Fruit fly (Drosophila melanogaster) whole organism, embryonic: Measurements from ENCODE around the gene Nup43.

Experiments used
- Bdp1 ChIP-seq: fragments of 200-800 bp; sonication (Bioruptor generic); optimal IDR thresholded peaks from 3 replicates; lab custom pipeline; 2016; ENCODE audit warnings: missing biosample characterization, missing genetic modification characterization
- Blimp-1 ChIP-seq: fragments of 200-800 bp; sonication (Bioruptor generic); optimal IDR thresholded peaks from 3 replicates; lab custom pipeline; 2018; ENCODE audit warnings: missing biosample characterization, missing genetic modification characterization, mild to moderate bottlenecking, moderate library complexity, missing genetic modification reagents
- C15 ChIP-seq: fragments of 200-800 bp; sonication (Bioruptor generic); IDR thresholded peaks from 3 replicates; pipeline ENCODE4 v1.3.6; 2022; ENCODE audit warnings: missing biosample characterization, missing genetic modification characterization
- CG10959 ChIP-seq: fragments of 200-800 bp; sonication (Bioruptor generic); IDR thresholded peaks from 2 replicates; pipeline ENCODE4 v1.3.6; 2022; ENCODE audit warnings: missing biosample characterization, missing genetic modification characterization
- CG11456 ChIP-seq: fragments of 200-800 bp; sonication (Bioruptor generic); IDR thresholded peaks from 3 replicates; pipeline ENCODE4 v1.3.6; 2022; ENCODE audit warnings: missing biosample characterization, missing genetic modification characterization
- CG13296 ChIP-seq: fragments of 200-800 bp; sonication (Bioruptor generic); optimal IDR thresholded peaks from 3 replicates; lab custom pipeline; 2018; ENCODE audit warnings: missing biosample characterization, mild to moderate bottlenecking, missing genetic modification characterization
- CG13894 ChIP-seq: fragments of 200-800 bp; sonication (Bioruptor generic); optimal IDR thresholded peaks from 3 replicates; lab custom pipeline; 2018; ENCODE audit warnings: missing biosample characterization, mild to moderate bottlenecking, missing genetic modification characterization, moderate library complexity
- CG16815 ChIP-seq: fragments of 200-800 bp; sonication (Bioruptor generic); optimal IDR thresholded peaks from 3 replicates; lab custom pipeline; 2017; ENCODE audit warnings: missing biosample characterization, mild to moderate bottlenecking, missing genetic modification characterization
- CG17359 ChIP-seq: fragments of 200-800 bp; sonication (Bioruptor generic); optimal IDR thresholded peaks from 3 replicates; lab custom pipeline; 2018; ENCODE audit warnings: missing biosample characterization, mild to moderate bottlenecking, missing genetic modification characterization, moderate library complexity
- CG2889 ChIP-seq: fragments of 200-800 bp; sonication (Bioruptor generic); IDR thresholded peaks from 3 replicates; pipeline ENCODE4 v1.3.6; 2022; ENCODE audit warnings: missing biosample characterization, missing genetic modification characterization
- CG5180 ChIP-seq: fragments of 200-800 bp; sonication (Bioruptor generic); optimal IDR thresholded peaks from 3 replicates; lab custom pipeline; 2017; ENCODE audit warnings: missing biosample characterization, missing genetic modification characterization, mild to moderate bottlenecking, moderate library complexity, missing genetic modification reagents
- CTCF ChIP-seq: fragments of 200-800 bp; sonication (Bioruptor generic); optimal IDR thresholded peaks from 2 replicates; lab custom pipeline; 2017; ENCODE audit warnings: missing biosample characterization, mild to moderate bottlenecking, missing genetic modification characterization, moderate library complexity
- CkIIα-i1 ChIP-seq: fragments of 200-800 bp; sonication (Bioruptor generic); IDR thresholded peaks from 2 replicates; pipeline ENCODE4 v1.3.6; 2022; ENCODE audit warnings: missing biosample characterization, missing genetic modification characterization
- CrebB ChIP-seq: fragments of 200-800 bp; sonication (Bioruptor generic); optimal IDR thresholded peaks from 3 replicates; lab custom pipeline; 2018; ENCODE audit warnings: missing biosample characterization, mild to moderate bottlenecking, missing genetic modification characterization
- Dek ChIP-seq: fragments of 200-800 bp; sonication (Bioruptor generic); optimal IDR thresholded peaks from 3 replicates; lab custom pipeline; 2019; ENCODE audit warnings: missing biosample characterization, mild to moderate bottlenecking, missing genetic modification characterization, moderate library complexity
- Elba2 ChIP-seq: fragments of 200-800 bp; sonication (Bioruptor generic); optimal IDR thresholded peaks from 3 replicates; lab custom pipeline; 2016; ENCODE audit warnings: missing biosample characterization, missing genetic modification characterization
- H15 ChIP-seq: fragments of 200-800 bp; sonication (Bioruptor generic); IDR thresholded peaks from 3 replicates; pipeline ENCODE4 v1.3.6; 2022; ENCODE audit warnings: missing biosample characterization, missing genetic modification characterization
- HLH3B ChIP-seq: fragments of 200-800 bp; sonication (Bioruptor generic); IDR thresholded peaks from 2 replicates; pipeline ENCODE4 v1.3.6; 2022; ENCODE audit warnings: missing biosample characterization, missing genetic modification characterization
- HmgD ChIP-seq: fragments of 200-800 bp; sonication (Bioruptor generic); optimal IDR thresholded peaks from 3 replicates; lab custom pipeline; 2016; ENCODE audit warnings: missing biosample characterization, missing genetic modification characterization
- Lhr ChIP-seq: fragments of 200-800 bp; sonication (Bioruptor generic); optimal IDR thresholded peaks from 3 replicates; lab custom pipeline; 2017; ENCODE audit warnings: mild to moderate bottlenecking, missing biosample characterization, missing genetic modification reagents, missing genetic modification characterization
- Lpt ChIP-seq: fragments of >200 bp; optimal IDR thresholded peaks from 2 replicates; lab custom pipeline; 2018; ENCODE audit warnings: missing biosample characterization, missing genetic modification characterization
- MTF-1 ChIP-seq: fragments of 200-800 bp; sonication (Bioruptor generic); optimal IDR thresholded peaks from 2 replicates; lab custom pipeline; 2018; ENCODE audit warnings: missing biosample characterization, mild to moderate bottlenecking, missing genetic modification characterization, borderline replicate concordance
- Meics ChIP-seq: fragments of 200-800 bp; sonication (Bioruptor generic); optimal IDR thresholded peaks from 2 replicates; lab custom pipeline; 2017; ENCODE audit warnings: missing biosample characterization, mild to moderate bottlenecking, missing genetic modification characterization
- NfI ChIP-seq: fragments of 200-800 bp; sonication (Bioruptor generic); optimal IDR thresholded peaks from 3 replicates; lab custom pipeline; 2018; ENCODE audit warnings: missing biosample characterization, mild to moderate bottlenecking, missing genetic modification characterization, moderate library complexity
- Poxn ChIP-seq: fragments of 200-800 bp; sonication (Bioruptor generic); IDR thresholded peaks from 2 replicates; pipeline ENCODE4 v1.3.6; 2022; ENCODE audit warnings: missing biosample characterization, missing genetic modification characterization
- Rx ChIP-seq: fragments of 200-800 bp; sonication (Bioruptor generic); IDR thresholded peaks from 2 replicates; pipeline ENCODE4 v1.3.6; 2022; ENCODE audit warnings: missing biosample characterization, missing genetic modification characterization
- Sry-β ChIP-seq: fragments of 200-800 bp; sonication (Bioruptor generic); optimal IDR thresholded peaks from 2 replicates; lab custom pipeline; 2018; ENCODE audit warnings: missing biosample characterization, mild to moderate bottlenecking, missing genetic modification characterization, moderate library complexity
- Stat92E ChIP-seq, 3 experiments: fragments of >200 bp in 2 of 3; fragments of 200-800 bp in 1 of 3; sonication (Bioruptor generic) in 1 of 3; optimal IDR thresholded peaks; 2 replicates each; lab custom pipeline; 2017 to 2019; ENCODE audit warnings: missing biosample characterization in 3 of 3, missing genetic modification characterization in 3 of 3, mild to moderate bottlenecking in 1 of 3, moderate library complexity in 1 of 3
- TFAM ChIP-seq: fragments of 200-800 bp; sonication (Bioruptor generic); optimal IDR thresholded peaks from 2 replicates; lab custom pipeline; 2017; ENCODE audit warnings: missing biosample characterization, missing genetic modification characterization, inconsistent platforms
- Xbp1 ChIP-seq: fragments of 200-800 bp; sonication (Bioruptor generic); optimal IDR thresholded peaks from 3 replicates; lab custom pipeline; 2016; ENCODE audit warnings: missing biosample characterization, mild to moderate bottlenecking, missing genetic modification characterization
- abd-A ChIP-seq: fragments of 200-800 bp; sonication (Bioruptor generic); optimal IDR thresholded peaks from 3 replicates; lab custom pipeline; 2019; ENCODE audit warnings: missing biosample characterization, mild to moderate bottlenecking, missing genetic modification characterization, moderate library complexity
- aop ChIP-seq: fragments of 200-800 bp; sonication (Bioruptor generic); IDR thresholded peaks from 2 replicates; pipeline ENCODE4 v1.3.6; 2022; ENCODE audit warnings: missing biosample characterization, missing genetic modification characterization
- bowl ChIP-seq: fragments of 200-800 bp; sonication (Bioruptor generic); IDR thresholded peaks from 2 replicates; pipeline ENCODE4 v1.3.6; 2022; ENCODE audit warnings: missing biosample characterization, missing genetic modification characterization
- emc ChIP-seq: fragments of 200-800 bp; sonication (Bioruptor generic); optimal IDR thresholded peaks from 2 replicates; lab custom pipeline; 2016; ENCODE audit warnings: missing biosample characterization, missing genetic modification characterization
- exex ChIP-seq: fragments of 200-800 bp; sonication (Bioruptor generic); optimal IDR thresholded peaks from 4 replicates; lab custom pipeline; 2018; ENCODE audit warnings: missing biosample characterization, mild to moderate bottlenecking, missing genetic modification characterization, moderate library complexity
- fd3F ChIP-seq: fragments of 200-800 bp; sonication (Bioruptor generic); optimal IDR thresholded peaks from 2 replicates; lab custom pipeline; 2018; ENCODE audit warnings: missing biosample characterization, mild to moderate bottlenecking, missing genetic modification characterization, moderate library complexity
- gcm ChIP-seq: fragments of 200-800 bp; sonication (Bioruptor generic); optimal IDR thresholded peaks from 2 replicates; lab custom pipeline; 2019; ENCODE audit warnings: missing biosample characterization, mild to moderate bottlenecking, missing genetic modification characterization, moderate library complexity
- gt ChIP-seq: fragments of 200-800 bp; sonication (Bioruptor generic); IDR thresholded peaks from 2 replicates; pipeline ENCODE4 v1.3.6; 2022; ENCODE audit warnings: missing biosample characterization, missing genetic modification characterization
- ham ChIP-seq: fragments of 200-800 bp; sonication (Bioruptor generic); IDR thresholded peaks from 2 replicates; pipeline ENCODE4 v1.3.6; 2022; ENCODE audit warnings: missing biosample characterization, missing genetic modification characterization
- hb ChIP-seq: fragments of 200-800 bp; sonication (Bioruptor generic); IDR thresholded peaks from 3 replicates; pipeline ENCODE4 v1.3.6; 2022; ENCODE audit warnings: missing biosample characterization, missing genetic modification characterization; ENCODE audit not compliant: partially characterized antibody
- insv ChIP-seq, 2 experiments: fragments of 200-800 bp; sonication (Bioruptor generic); optimal IDR thresholded peaks; 3 replicates each; lab custom pipeline; 2016 to 2018; ENCODE audit warnings: missing biosample characterization in 2 of 2, missing genetic modification characterization in 2 of 2
- mirr ChIP-seq: fragments of 200-800 bp; sonication (Bioruptor generic); optimal IDR thresholded peaks from 3 replicates; lab custom pipeline; 2018; ENCODE audit warnings: missing biosample characterization, mild to moderate bottlenecking, missing genetic modification characterization
- phol ChIP-seq: fragments of 200-800 bp; sonication (Bioruptor generic); optimal IDR thresholded peaks from 3 replicates; lab custom pipeline; 2018; ENCODE audit warnings: missing biosample characterization, mild to moderate bottlenecking, missing genetic modification characterization, moderate library complexity
- pita ChIP-seq: fragments of 200-800 bp; sonication (Bioruptor generic); optimal IDR thresholded peaks from 2 replicates; lab custom pipeline; 2017; ENCODE audit warnings: missing biosample characterization, mild to moderate bottlenecking, missing genetic modification characterization
- pnt ChIP-seq: fragments of 200-800 bp; sonication (Bioruptor generic); optimal IDR thresholded peaks from 3 replicates; lab custom pipeline; 2016; ENCODE audit warnings: missing biosample characterization, missing genetic modification characterization
- sisA ChIP-seq: fragments of 200-800 bp; sonication (Bioruptor generic); IDR thresholded peaks from 2 replicates; pipeline ENCODE4 v1.3.6; 2022; ENCODE audit warnings: missing biosample characterization, missing genetic modification characterization
- tll ChIP-seq, 2 experiments: fragments of 200-800 bp in 1 of 2; fragments of >200 bp in 1 of 2; sonication (Bioruptor generic) in 1 of 2; optimal IDR thresholded peaks; 2 replicates each; lab custom pipeline; 2017 to 2019; ENCODE audit warnings: missing biosample characterization in 2 of 2, missing genetic modification characterization in 2 of 2, mild to moderate bottlenecking in 1 of 2, moderate library complexity in 1 of 2
- toy ChIP-seq: fragments of 200-800 bp; sonication (Bioruptor generic); IDR thresholded peaks from 2 replicates; pipeline ENCODE4 v1.3.6; 2022; ENCODE audit warnings: missing biosample characterization, missing genetic modification characterization
- vfl ChIP-seq: fragments of 200-800 bp; sonication (Bioruptor generic); optimal IDR thresholded peaks from 2 replicates; lab custom pipeline; 2016; ENCODE audit warnings: missing biosample characterization, missing genetic modification characterization

Nup43 gene

dm6 chr3R:18396801-18397604 lies 30.6 kb downstream of the Nup43 start, which contains the start of gene Vti1b (continued):
- TF ChIP-seq Stat92E (GFP tag; optimal IDR thresholded peaks at IDR 0.05; lab: Kevin White, UChicago) (peak in 1 of 3 experiments; percentile 89), NfI (GFP tag; lab: Kevin White, UChicago) (peak; percentile 95), pnt (GFP tag; lab: Kevin White, UChicago) (peak; percentile 85), H15 (GFP tag; lab: Robert Waterston, UW) (peak; percentile 91), HmgD (peak; percentile 78), gt (GFP tag; lab: Robert Waterston, UW) (peak; percentile 82), Lhr (GFP tag; lab: Kevin White, UChicago) (peak; percentile 73), CG5180 (peak; percentile 81), bowl (peak; percentile 81), vfl (peak; percentile 78), Poxn (GFP tag; lab: Robert Waterston, UW) (peak; percentile 62), aop (GFP tag; lab: Robert Waterston, UW) (peak; percentile 89), Bdp1 (GFP tag; lab: Kevin White, UChicago) (peak; percentile 82), MTF-1 (peak; percentile 79), pita (GFP tag; lab: Kevin White, UChicago) (no peak), mirr (GFP tag; lab: Kevin White, UChicago) (peak; percentile 69), CG13296 (GFP tag; lab: Kevin White, UChicago) (peak; percentile 85), fd3F (GFP tag; lab: Kevin White, UChicago) (peak; percentile 84), CG10959 (peak; percentile 89), Sry-β (GFP tag; lab: Kevin White, UChicago) (peak; percentile 55), Xbp1 (GFP tag; lab: Kevin White, UChicago) (peak; percentile 96), Blimp-1 (GFP tag; lab: Kevin White, UChicago) (peak; percentile 93), toy (peak; percentile 77), CkIIα-i1 (GFP tag; lab: Robert Waterston, UW) (peak; percentile 68; the same call in 1 of the 2 replicates), CTCF (GFP tag; lab: Kevin White, UChicago) (peak; percentile 52), Meics (GFP tag; lab: Kevin White, UChicago) (peak; percentile 92), gcm (GFP tag; lab: Kevin White, UChicago) (peak; percentile 88), CrebB (tag; lab: Kevin White, UChicago) (peak; percentile 85), abd-A (tag; lab: Kevin White, UChicago) (peak; percentile 58), TFAM (GFP tag; lab: Kevin White, UChicago) (peak; percentile 74), insv (GFP tag; optimal IDR thresholded peaks at IDR 0.05; lab: Kevin White, UChicago) (peak in 1 of 2 experiments; percentile 47), Dek (tag; lab: Kevin White, UChicago) (peak; percentile 85), sisA (GFP tag; lab: Robert Waterston, UW) (peak; percentile 96), hb (no peak), exex (tag; lab: Kevin White, UChicago) (peak; percentile 85), CG17359 (tag; lab: Kevin White, UChicago) (peak; percentile 97), CG2889 (GFP tag; lab: Robert Waterston, UW) (peak; percentile 85; the same call in 2 of the 3 replicates), Lpt (GFP tag; lab: Kevin White, UChicago) (no peak), CG13894 (tag; lab: Kevin White, UChicago) (peak; percentile 33), Rx (GFP tag; lab: Robert Waterston, UW) (peak; percentile 87), CG11456 (GFP tag; lab: Robert Waterston, UW) (peak; percentile 93), HLH3B (GFP tag; lab: Robert Waterston, UW) (peak; percentile 93), phol (tag; lab: Kevin White, UChicago) (peak; percentile 94), C15 (GFP tag; lab: Robert Waterston, UW) (peak; percentile 77; the same call in 2 of the 3 replicates), tll (GFP tag; optimal IDR thresholded peaks at IDR 0.05; lab: Kevin White, UChicago) (no peak), ham (GFP tag; lab: Robert Waterston, UW) (peak; percentile 70), Elba2 (peak; percentile 63), CG16815 (GFP tag; lab: Kevin White, UChicago) (peak; percentile 94), emc (GFP tag; lab: Kevin White, UChicago) (peak; percentile 87)
